Fruit fly (Drosophila melanogaster) ovary, adult (tissue): ENCODE results near the gene pkm.

Source experiments
- CG17801 ChIP-seq: fragments of 200-800 bp; optimal IDR thresholded peaks from 2 replicates; lab custom pipeline; 2019; ENCODE audit warnings: missing biosample characterization, mild to moderate bottlenecking, missing genetic modification characterization, moderate library complexity; ENCODE audit not compliant: partially characterized antibody

The pkm gene

dm6 chrX:11548701-11549100 lies 35.3 kb downstream of the pkm start:
- no peak for TF ChIP-seq CG17801 (GFP tag; lab: Kevin White, UChicago)

- TF ChIP-seq CG17801 (GFP tag; lab: Kevin White, UChicago), result no peak
Measured at dm6 chrX:11546941-11547340, 37.0 kb downstream of the pkm start.

- no peak for TF ChIP-seq CG17801 (GFP tag; lab: Kevin White, UChicago)
Measured at dm6 chrX:11544951-11545426, 39.0 kb downstream of the pkm start.

- TF ChIP-seq CG17801 (GFP tag; lab: Kevin White, UChicago), result no peak
Measured at dm6 chrX:11544110-11544950, 39.6 kb downstream of the pkm start.

dm6 chrX:11543318-11543717 lies 40.7 kb downstream of the pkm start:
- no peak for TF ChIP-seq CG17801 (GFP tag; lab: Kevin White, UChicago)

- TF ChIP-seq CG17801 (GFP tag; lab: Kevin White, UChicago), result no peak
Measured at dm6 chrX:11542502-11542901, 41.5 kb downstream of the pkm start.
